Fruit fly (Drosophila melanogaster): ENCODE data around the gene eIF4E1.

DNA sequence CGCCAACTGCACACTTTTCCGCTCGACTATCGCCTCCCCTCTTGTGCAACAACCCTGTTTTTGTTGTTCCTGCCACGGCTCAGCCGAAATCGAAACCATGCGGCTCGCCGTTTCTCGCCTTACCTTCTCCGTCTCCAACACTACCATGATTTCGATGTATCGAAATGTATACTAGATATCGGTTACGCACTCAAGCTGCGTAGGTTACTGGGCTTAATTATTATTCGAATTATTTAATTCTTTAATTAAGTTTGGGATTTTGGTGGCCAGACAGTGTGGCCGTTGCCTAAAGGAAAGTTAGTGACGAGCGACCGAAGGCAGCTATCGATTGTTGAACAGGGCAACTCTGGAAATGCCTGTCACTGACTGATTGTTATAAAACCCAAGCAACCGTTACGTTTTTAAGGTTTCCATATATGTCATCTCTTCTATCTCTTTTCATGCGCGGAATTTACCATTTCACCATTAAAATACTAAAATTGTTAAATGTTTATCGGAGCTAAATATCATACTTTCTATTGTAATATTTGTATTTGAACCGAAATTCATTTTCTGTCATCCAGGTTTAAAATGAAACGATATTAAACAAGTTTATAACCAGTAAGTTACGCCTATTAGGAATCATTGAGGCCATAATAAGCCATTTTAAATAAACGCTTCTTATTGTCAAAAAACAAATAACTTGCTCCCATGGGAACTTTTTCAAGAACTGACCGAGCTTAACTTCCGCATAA lies at the start of gene eIF4E1:
- TF ChIP-seq CG17806 (tag; optimal IDR thresholded peaks at IDR 0.05) (no peak), Pif1B (GFP tag; optimal IDR thresholded peaks at IDR 0.05) (no peak), CG15710 (tag; optimal IDR thresholded peaks at IDR 0.05) (no peak), CG4496 (GFP tag; IDR thresholded peaks at IDR 0.05) (no peak)

All from whole organism, pupa.